Fruit fly (Drosophila melanogaster): ENCODE results near the gene CG18749.

DNA sequence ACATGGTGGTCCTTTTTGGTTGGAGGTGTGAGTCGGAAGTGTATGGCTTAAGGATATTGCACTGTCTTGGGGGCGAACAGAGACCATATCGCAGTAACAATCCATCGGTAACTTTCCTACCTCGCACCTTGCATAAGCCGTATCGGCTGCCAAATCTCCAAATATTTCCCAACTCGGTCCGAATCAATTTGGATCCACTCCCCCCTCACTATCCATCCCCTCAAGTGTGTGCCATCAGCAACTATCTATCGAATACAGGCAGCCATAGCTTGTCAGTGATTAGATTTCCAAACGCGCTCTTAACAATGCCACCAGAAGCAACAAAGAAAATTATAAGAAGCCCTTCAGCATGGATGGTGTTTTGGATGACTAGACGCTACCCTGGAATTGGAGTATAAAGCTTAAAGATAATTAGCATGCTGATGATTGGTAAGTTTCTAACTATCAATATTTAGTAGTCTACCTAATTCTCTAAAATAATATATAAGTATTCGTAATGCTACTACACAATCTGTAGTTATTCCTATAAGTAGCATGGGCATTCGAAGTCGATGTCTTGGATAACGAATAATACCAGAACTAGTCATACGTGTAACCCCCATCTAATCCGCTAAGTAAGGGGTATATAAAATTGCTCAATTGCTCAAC, 37.1 kb upstream of the CG18749 start:
- TF ChIP-seq dsx (GFP tag; optimal IDR thresholded peaks at IDR 0.05; ENCODE audit: poor library complexity, severe bottlenecking) (no peak), cyc (GFP tag; optimal IDR thresholded peaks at IDR 0.05) (no peak), CG6163 (GFP tag; IDR thresholded peaks at IDR 0.05) (no peak), CG9139 (GFP tag; optimal IDR thresholded peaks at IDR 0.05) (no peak), Ets96B (tag; optimal IDR thresholded peaks at IDR 0.05) (no peak), svp (GFP tag) (no peak), lz (GFP tag; optimal IDR thresholded peaks at IDR 0.05) (no peak), Gug (GFP tag; IDR thresholded peaks at IDR 0.05) (no peak), Eip75B (GFP tag; optimal IDR thresholded peaks at IDR 0.05) (no peak), CG7368 (GFP tag; optimal IDR thresholded peaks at IDR 0.05) (no peak), CG1621 (tag; optimal IDR thresholded peaks at IDR 0.05) (no peak), Lpt (GFP tag; optimal IDR thresholded peaks at IDR 0.05) (no peak)
